Worm (Caenorhabditis elegans) whole organism, L3 larva: ENCODE results near the gene Y37H2A.1.
A peak's percentile ranks its signal among the peaks of the same experiment; 100 is the strongest.

ENCODE experiments used
- ZK546.5 ChIP-seq: sonication (generic microtip); optimal IDR thresholded peaks from 2 replicates; lab custom pipeline; 2017; ENCODE audit warnings: missing biosample characterization, missing genetic modification characterization
- ama-1 ChIP-seq: fragments of 150-350 bp; optimal IDR thresholded peaks from 2 replicates; lab custom pipeline; 2018
- ceh-16 ChIP-seq: sonication (generic microtip); optimal IDR thresholded peaks from 2 replicates; lab custom pipeline; 2017; ENCODE audit warnings: missing biosample characterization, missing genetic modification characterization
- elt-1 ChIP-seq: fragments of 150-350 bp; optimal IDR thresholded peaks from 2 replicates; lab custom pipeline; 2014; ENCODE audit warnings: missing biosample characterization, missing genetic modification characterization
- elt-2 ChIP-seq: sonication (generic microtip); optimal IDR thresholded peaks from 2 replicates; lab custom pipeline; 2016; ENCODE audit warnings: missing genetic modification reagents, mild to moderate bottlenecking, missing genetic modification characterization, missing compliant biosample characterization
- fkh-10 ChIP-seq: sonication (generic microtip); optimal IDR thresholded peaks from 2 replicates; lab custom pipeline; 2017; ENCODE audit warnings: missing biosample characterization, missing genetic modification reagents, missing genetic modification characterization
- fos-1 ChIP-seq: fragments of 150-350 bp; optimal IDR thresholded peaks from 2 replicates; lab custom pipeline; 2014; ENCODE audit warnings: missing biosample characterization, missing genetic modification characterization
- lin-39 ChIP-seq: fragments of 150-350 bp; optimal IDR thresholded peaks from 2 replicates; lab custom pipeline; 2018; ENCODE audit warnings: missing biosample characterization, missing genetic modification reagents, missing genetic modification characterization
- mdl-1 ChIP-seq: fragments of 150-350 bp; optimal IDR thresholded peaks from 2 replicates; lab custom pipeline; 2014; ENCODE audit warnings: missing biosample characterization, missing genetic modification characterization
- nhr-12 ChIP-seq: fragments of 150-350 bp; optimal IDR thresholded peaks from 2 replicates; lab custom pipeline; 2014; ENCODE audit warnings: missing biosample characterization, missing genetic modification characterization
- nhr-76 ChIP-seq: fragments of 150-350 bp; sonication (generic microtip); optimal IDR thresholded peaks from 5 replicates; lab custom pipeline; 2014; ENCODE audit warnings: missing biosample characterization, missing genetic modification characterization
- sea-2 ChIP-seq: fragments of 150-350 bp; sonication (generic microtip); optimal IDR thresholded peaks from 4 replicates; lab custom pipeline; 2014; ENCODE audit warnings: missing biosample characterization, missing genetic modification reagents, missing genetic modification characterization
- unc-39 ChIP-seq: sonication (generic microtip); optimal IDR thresholded peaks from 4 replicates; lab custom pipeline; 2017; ENCODE audit warnings: missing biosample characterization, missing genetic modification characterization
- zag-1 ChIP-seq: fragments of 150-350 bp; optimal IDR thresholded peaks from 2 replicates; lab custom pipeline; 2014; ENCODE audit warnings: missing biosample characterization, missing genetic modification characterization

- TF ChIP-seq ZK546.5 (tag; lab: Kevin White, UChicago): no peak
- TF ChIP-seq unc-39 (tag; lab: Kevin White, UChicago): no peak
- no peak for TF ChIP-seq elt-1
- TF ChIP-seq zag-1 (tag; lab: Kevin White, UChicago): peak; percentile 56
- TF ChIP-seq nhr-12: no peak
- TF ChIP-seq elt-2 (tag; lab: Kevin White, UChicago): peak; percentile 20
- peak; percentile 62 for TF ChIP-seq fkh-10
- no peak for TF ChIP-seq mdl-1 (tag; lab: Kevin White, UChicago)
- peak; percentile 95 for TF ChIP-seq sea-2
- TF ChIP-seq fos-1 (tag; lab: Kevin White, UChicago): no peak
- TF ChIP-seq ama-1: peak; percentile 20
- no peak for TF ChIP-seq ceh-16 (tag; lab: Kevin White, UChicago)
- no peak for TF ChIP-seq nhr-76 (tag; lab: Kevin White, UChicago)
- peak; percentile 65 for TF ChIP-seq lin-39 (tag; lab: Kevin White, UChicago)
These were observed 28.9 kb upstream of the Y37H2A.1 start for ce11 chrV:18079163-18079562.
